Worm (Caenorhabditis elegans) whole organism, mixed stage, embryonic: Measurements from ENCODE around the gene oac-38.

Experiments
- cnd-1 ChIP-seq: fragments of 200-800 bp; sonication (Bioruptor generic); optimal IDR thresholded peaks from 2 replicates; lab custom pipeline; 2018; ENCODE audit warnings: mild to moderate bottlenecking, missing genetic modification characterization, missing compliant biosample characterization
- drap-1 ChIP-seq: fragments of 200-800 bp; sonication (Bioruptor generic); optimal IDR thresholded peaks from 3 replicates; lab custom pipeline; 2018; ENCODE audit warnings: mild to moderate bottlenecking, missing genetic modification characterization, missing compliant biosample characterization
- hlh-1 ChIP-seq: fragments of 150-350 bp; optimal IDR thresholded peaks from 2 replicates; lab custom pipeline; 2014; ENCODE audit warnings: missing biosample characterization, missing genetic modification reagents, missing genetic modification characterization
- lsy-2 ChIP-seq: fragments of 150-350 bp; optimal IDR thresholded peaks from 2 replicates; lab custom pipeline; 2014; ENCODE audit warnings: missing biosample characterization, missing genetic modification characterization
- mls-2 ChIP-seq: sonication (generic microtip); optimal IDR thresholded peaks from 2 replicates; lab custom pipeline; 2016; ENCODE audit warnings: mild to moderate bottlenecking, missing genetic modification characterization, moderate library complexity, missing compliant biosample characterization
- nhr-12 ChIP-seq: fragments of 150-350 bp; optimal IDR thresholded peaks from 2 replicates; lab custom pipeline; 2014; ENCODE audit warnings: missing biosample characterization, missing genetic modification characterization
- nhr-28 ChIP-seq: fragments of 150-350 bp; optimal IDR thresholded peaks from 2 replicates; lab custom pipeline; 2014; ENCODE audit warnings: missing biosample characterization, missing genetic modification characterization
- nhr-76 ChIP-seq: sonication (generic microtip); optimal IDR thresholded peaks from 2 replicates; lab custom pipeline; 2017; ENCODE audit warnings: missing biosample characterization, missing genetic modification characterization

DNA sequence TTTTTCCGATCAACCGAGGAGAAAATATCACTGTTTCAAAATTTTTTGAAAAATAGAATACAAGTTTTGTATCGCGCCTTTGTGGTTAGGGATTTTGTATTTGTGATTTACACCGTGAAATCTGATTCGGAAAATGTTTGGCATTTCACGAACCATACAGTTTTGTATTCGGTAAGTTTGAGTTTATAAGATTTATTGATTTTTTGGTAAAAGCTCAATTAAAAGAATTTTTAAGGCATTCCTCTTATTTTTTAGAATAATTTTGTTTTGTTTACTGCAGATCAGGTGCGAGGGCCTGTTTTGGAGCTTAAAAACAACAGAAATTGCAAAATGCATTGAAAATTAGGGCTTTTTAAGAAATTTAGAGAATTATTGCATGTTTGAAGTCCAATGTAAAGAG lies 19.8 kb downstream of the oac-38 start:
- TF ChIP-seq nhr-76 (tag; lab: Kevin White, UChicago), result no peak
- TF ChIP-seq mls-2 (tag; lab: Kevin White, UChicago), result no peak
- no peak for TF ChIP-seq cnd-1 (tag; lab: Kevin White, UChicago)
- no peak for TF ChIP-seq nhr-28 (tag; lab: Kevin White, UChicago)
- no peak for TF ChIP-seq drap-1 (GFP tag; lab: Kevin White, UChicago)
- TF ChIP-seq hlh-1 (tag; lab: Kevin White, UChicago), result no peak
- no peak for TF ChIP-seq nhr-12 (tag; lab: Kevin White, UChicago)
- no peak for TF ChIP-seq lsy-2 (tag; lab: Kevin White, UChicago)
